Worm (Caenorhabditis elegans) whole organism, mixed stage, embryonic: Measurements from ENCODE around the gene kbp-2.

Experiments
- ceh-83 ChIP-seq: fragments of 200-800 bp; sonication (Bioruptor generic); optimal IDR thresholded peaks from 2 replicates; lab custom pipeline; 2018; ENCODE audit warnings: mild to moderate bottlenecking, missing genetic modification characterization, missing compliant biosample characterization
- lin-32 ChIP-seq: fragments of 200-800 bp; sonication (Bioruptor generic); optimal IDR thresholded peaks from 2 replicates; lab custom pipeline; 2018; ENCODE audit warnings: mild to moderate bottlenecking, missing genetic modification characterization, missing compliant biosample characterization
- mep-1 ChIP-seq: fragments of 150-350 bp; optimal IDR thresholded peaks from 2 replicates; lab custom pipeline; 2017; ENCODE audit warnings: missing biosample characterization, missing genetic modification reagents, missing genetic modification characterization, inconsistent platforms
- mls-2 ChIP-seq: sonication (generic microtip); optimal IDR thresholded peaks from 2 replicates; lab custom pipeline; 2016; ENCODE audit warnings: mild to moderate bottlenecking, missing genetic modification characterization, moderate library complexity, missing compliant biosample characterization
- nhr-12 ChIP-seq: fragments of 150-350 bp; optimal IDR thresholded peaks from 2 replicates; lab custom pipeline; 2014; ENCODE audit warnings: missing biosample characterization, missing genetic modification characterization
- nhr-237 ChIP-seq: fragments of 150-350 bp; optimal IDR thresholded peaks from 2 replicates; lab custom pipeline; 2014; ENCODE audit warnings: missing biosample characterization, missing genetic modification characterization
- pha-4 ChIP-seq: fragments of 150-350 bp; optimal IDR thresholded peaks from 2 replicates; lab custom pipeline; 2018; ENCODE audit warnings: missing biosample characterization, missing genetic modification reagents, missing genetic modification characterization
- snpc-4 ChIP-seq: fragments of 150-350 bp; optimal IDR thresholded peaks from 2 replicates; lab custom pipeline; 2014; ENCODE audit warnings: missing biosample characterization, missing genetic modification characterization
- unc-62 ChIP-seq: fragments of 150-350 bp; optimal IDR thresholded peaks from 2 replicates; lab custom pipeline; 2014; ENCODE audit warnings: missing biosample characterization, missing genetic modification reagents, missing genetic modification characterization
- ztf-11 ChIP-seq: fragments of 150-350 bp; optimal IDR thresholded peaks from 2 replicates; lab custom pipeline; 2014; ENCODE audit warnings: missing biosample characterization, missing genetic modification characterization

DNA sequence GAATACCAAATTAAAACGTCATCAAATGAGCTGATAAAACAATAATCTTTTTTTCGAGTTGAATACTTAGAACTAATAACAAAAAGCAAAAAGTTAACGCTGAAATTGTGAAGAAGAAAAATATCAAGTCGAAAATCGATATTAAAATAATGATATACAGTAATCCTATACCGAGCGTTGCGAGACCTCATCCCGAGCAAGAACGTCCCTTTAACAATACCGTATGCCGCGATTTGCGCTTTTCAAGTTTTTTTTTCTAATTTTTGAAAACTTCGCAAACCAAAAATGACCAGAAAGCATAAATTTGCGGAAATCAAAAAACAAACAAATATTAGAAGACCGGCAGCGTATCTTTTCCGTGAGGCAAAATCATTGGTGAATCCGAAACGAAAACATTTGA, 12.7 kb downstream of the kbp-2 start, which contains the start of gene F26F4.5:
- TF ChIP-seq unc-62 (GFP tag; lab: Kevin White, UChicago), result no peak
- no peak for TF ChIP-seq nhr-12
- TF ChIP-seq nhr-237 (tag; lab: Kevin White, UChicago), result no peak
- TF ChIP-seq ceh-83 (GFP tag; lab: Kevin White, UChicago), result no peak
- no peak for TF ChIP-seq mls-2 (tag; lab: Kevin White, UChicago)
- TF ChIP-seq snpc-4 (tag; lab: Kevin White, UChicago), result no peak
- TF ChIP-seq ztf-11 (tag; lab: Kevin White, UChicago), result no peak
- TF ChIP-seq lin-32, result no peak
- no peak for TF ChIP-seq pha-4
- no peak for TF ChIP-seq mep-1 (tag; lab: Kevin White, UChicago)
